Worm (Caenorhabditis elegans): ENCODE data around the gene ocr-2.

DNA sequence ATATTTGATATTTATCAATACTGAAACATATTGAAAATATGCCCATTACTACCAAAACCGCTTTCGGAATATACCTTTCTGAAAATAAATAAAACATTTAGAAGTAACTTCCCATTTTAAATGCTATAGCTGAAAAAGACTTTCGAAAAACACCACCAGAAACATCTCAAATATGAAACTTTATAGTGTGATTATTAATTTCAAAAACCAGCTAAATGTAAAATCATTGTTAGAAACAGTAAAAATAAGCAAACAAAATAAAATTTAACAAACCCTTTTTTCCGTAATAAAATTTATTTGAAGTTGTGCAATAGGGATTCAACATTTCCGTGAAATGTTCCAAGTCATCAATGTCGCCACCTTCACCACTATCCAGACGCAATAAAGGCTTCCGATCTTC, 48.1 kb upstream of the ocr-2 start, which contains the start of the genes K07H8.5 and K07H8.8:
- TF ChIP-seq hpl-2 (GFP tag; optimal IDR thresholded peaks at IDR 0.05) (no peak), ceh-82 (tag; optimal IDR thresholded peaks at IDR 0.05) (no peak), Y116A8C.19 (tag; optimal IDR thresholded peaks at IDR 0.05; ENCODE audit: borderline replicate concordance) (no peak), ceh-88 (GFP tag; IDR thresholded peaks at IDR 0.05) (no peak), tlp-1 (tag; optimal IDR thresholded peaks at IDR 0.05) (no peak), nhr-77 (tag; optimal IDR thresholded peaks at IDR 0.05) (no peak), lir-3 (tag; optimal IDR thresholded peaks at IDR 0.05; ENCODE audit: poor library complexity) (no peak), fkh-10 (GFP tag; optimal IDR thresholded peaks at IDR 0.05) (no peak), dsc-1 (tag; optimal IDR thresholded peaks at IDR 0.05) (no peak), ama-1 (optimal IDR thresholded peaks at IDR 0.05) (no peak), dpl-1 (GFP tag; optimal IDR thresholded peaks at IDR 0.05) (no peak), aha-1 (tag; optimal IDR thresholded peaks at IDR 0.05) (no peak), unc-130 (tag; optimal IDR thresholded peaks at IDR 0.05) (no peak), mdl-1 (tag; optimal IDR thresholded peaks at IDR 0.05) (no peak)
